Worm (Caenorhabditis elegans) whole organism, young adult: Measurements from ENCODE around the gene T06E6.1.

Experiments used
- ama-1 ChIP-seq, 3 experiments: fragments of 150-350 bp in 1 of 3; sonication (generic microtip) in 2 of 3; optimal IDR thresholded peaks; 2 replicates each; lab custom pipeline; 2014 to 2018; ENCODE audit warnings: missing biosample characterization in 2 of 3, missing genetic modification characterization in 2 of 3, missing genetic modification reagents in 2 of 3
- dpl-1 ChIP-seq: fragments of 150-350 bp; optimal IDR thresholded peaks from 2 replicates; lab custom pipeline; 2014; ENCODE audit warnings: missing biosample characterization, missing genetic modification reagents, missing genetic modification characterization
- mcd-1 ChIP-seq: fragments of 200-800 bp; sonication (Bioruptor generic); IDR thresholded peaks from 2 replicates; pipeline ENCODE4 v1.3.6; 2022; ENCODE audit warnings: missing genetic modification reagents, missing genetic modification characterization, missing compliant biosample characterization
- unc-62 ChIP-seq: fragments of 150-350 bp; optimal IDR thresholded peaks from 2 replicates; lab custom pipeline; 2014; ENCODE audit warnings: missing biosample characterization, missing genetic modification reagents, missing genetic modification characterization

- TF ChIP-seq dpl-1 (no peak), mcd-1 (GFP tag; lab: Robert Waterston, UW) (no peak), unc-62 (GFP tag; lab: Kevin White, UChicago) (no peak), ama-1 (optimal IDR thresholded peaks at IDR 0.05; lab: Kevin White, UChicago) (no peak), ama-1 (GFP tag; optimal IDR thresholded peaks at IDR 0.05; lab: Kevin White, UChicago) (no peak)
Observed at ce11 chrV:15417822-15418221, 23.1 kb upstream of the T06E6.1 start, which contains the start of gene T06E6.10.
